Worm (Caenorhabditis elegans): ENCODE results near the gene F10E7.6.
A peak's percentile ranks its signal among the peaks of the same experiment; 100 is the strongest.
"Not testable (repeated sequence)": the region's sequence is repeated elsewhere in the genome, so short reads cannot be mapped to it uniquely, and the experiment has no call there.

Gene F10E7.6

DNA sequence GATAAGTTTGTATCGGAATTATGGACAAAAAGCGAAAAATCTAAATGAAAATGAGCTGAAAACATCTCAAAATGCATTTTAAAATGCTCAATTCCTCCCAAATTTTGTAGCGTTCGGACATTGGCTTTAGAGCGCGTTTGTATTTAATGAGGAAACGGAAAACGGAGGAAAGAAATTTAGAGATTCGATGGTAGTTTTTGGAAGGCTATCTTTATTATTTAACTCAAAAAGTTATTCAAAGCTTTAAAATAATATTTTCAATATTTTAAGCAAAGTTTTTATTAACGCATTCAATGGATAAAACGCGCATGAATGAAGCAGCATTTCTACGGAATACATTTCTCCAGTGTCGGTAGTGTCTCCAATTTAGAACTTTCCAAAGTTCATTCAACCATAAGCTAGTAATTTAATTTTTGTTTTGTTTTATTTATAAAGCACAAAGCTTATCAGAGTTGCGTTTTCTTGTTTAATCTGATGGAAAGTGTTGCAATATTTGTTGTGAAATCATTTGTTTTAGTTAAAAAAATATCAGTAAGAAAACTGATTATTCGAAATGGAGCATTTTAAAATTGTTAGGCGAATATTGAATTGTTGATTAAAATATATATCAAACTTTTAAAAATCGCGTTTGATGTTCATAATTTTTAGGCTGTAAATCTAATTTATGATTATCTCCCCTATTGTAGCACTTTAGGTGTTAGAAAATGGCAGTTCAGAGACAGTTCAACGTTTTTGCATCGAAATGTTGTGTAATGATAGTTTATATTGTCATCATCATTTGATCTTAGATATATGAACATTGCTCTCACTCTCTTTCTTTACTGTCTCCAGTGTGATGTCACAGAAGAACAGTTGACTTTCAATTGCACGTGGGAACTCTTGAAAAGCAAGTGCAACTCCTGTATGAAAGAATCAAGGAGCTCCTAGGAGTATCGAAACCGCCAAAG is 40.0 kb upstream of the F10E7.6 start (continued):
- TF ChIP-seq C34F6.9 (tag; optimal IDR thresholded peaks at IDR 0.05), result peak; percentile 96
- TF ChIP-seq aly-2 (tag; optimal IDR thresholded peaks at IDR 0.05), result no peak
- no peak for TF ChIP-seq ZK546.5 (tag; optimal IDR thresholded peaks at IDR 0.05)
- TF ChIP-seq ztf-4 (tag; optimal IDR thresholded peaks at IDR 0.05), result peak; percentile 2
- no peak for TF ChIP-seq nhr-10 (tag; optimal IDR thresholded peaks at IDR 0.05)
- TF ChIP-seq gmeb-1 (tag; optimal IDR thresholded peaks at IDR 0.05), result peak; percentile 50
- TF ChIP-seq alr-1 (tag; optimal IDR thresholded peaks at IDR 0.05), result no peak
- peak; percentile 73 for TF ChIP-seq sma-3 (GFP tag; optimal IDR thresholded peaks at IDR 0.05)
- TF ChIP-seq elt-1 (tag; optimal IDR thresholded peaks at IDR 0.05), result no peak
- TF ChIP-seq nhr-77 (tag; optimal IDR thresholded peaks at IDR 0.05), result no peak
- TF ChIP-seq nhr-11 (tag; optimal IDR thresholded peaks at IDR 0.05), result peak; percentile 57
- TF ChIP-seq lin-39 (tag; optimal IDR thresholded peaks at IDR 0.05), result no peak
- TF ChIP-seq fos-1 (tag; optimal IDR thresholded peaks at IDR 0.05), result peak; percentile 24
- TF ChIP-seq ama-1 (optimal IDR thresholded peaks at IDR 0.05), result no peak
- TF ChIP-seq lsy-2 (tag; optimal IDR thresholded peaks at IDR 0.05), result peak; percentile 14 to 83
- TF ChIP-seq zag-1 (tag; optimal IDR thresholded peaks at IDR 0.05), result no peak
- no peak for TF ChIP-seq R02D3.7 (tag; optimal IDR thresholded peaks at IDR 0.05)
- TF ChIP-seq nhr-129 (tag; optimal IDR thresholded peaks at IDR 0.05), result peak; percentile 70
- no peak for TF ChIP-seq elt-3 (tag; optimal IDR thresholded peaks at IDR 0.05)

DNA sequence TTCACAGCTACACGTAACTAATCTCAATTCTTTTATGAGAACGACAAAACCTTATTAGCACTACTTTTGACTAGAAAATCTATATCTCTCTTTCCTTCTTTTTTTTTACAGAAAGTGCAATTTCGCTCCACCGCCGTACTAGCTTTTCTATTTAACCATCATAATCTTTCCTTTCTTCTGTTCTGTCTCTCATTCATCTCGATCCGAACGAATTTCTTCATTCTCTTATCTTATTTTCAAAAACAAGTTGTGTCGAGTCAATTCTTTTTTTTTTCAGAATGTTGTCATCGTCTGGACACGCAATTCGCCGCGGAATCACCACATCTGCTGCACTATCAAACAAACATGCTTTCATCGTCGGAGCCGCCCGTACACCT is 39.4 kb upstream of the F10E7.6 start, which contains the start of gene kat-1:
kat-1 (plus strand) TSS at position 278 of the 377 bp plus-strand sequence.
- TF ChIP-seq peb-1 (tag; optimal IDR thresholded peaks at IDR 0.05) (no peak), F13H6.1 (tag; optimal IDR thresholded peaks at IDR 0.05) (no peak), unc-62 (GFP tag; optimal IDR thresholded peaks at IDR 0.05) (no peak), alr-1 (tag; optimal IDR thresholded peaks at IDR 0.05) (no peak)

DNA sequence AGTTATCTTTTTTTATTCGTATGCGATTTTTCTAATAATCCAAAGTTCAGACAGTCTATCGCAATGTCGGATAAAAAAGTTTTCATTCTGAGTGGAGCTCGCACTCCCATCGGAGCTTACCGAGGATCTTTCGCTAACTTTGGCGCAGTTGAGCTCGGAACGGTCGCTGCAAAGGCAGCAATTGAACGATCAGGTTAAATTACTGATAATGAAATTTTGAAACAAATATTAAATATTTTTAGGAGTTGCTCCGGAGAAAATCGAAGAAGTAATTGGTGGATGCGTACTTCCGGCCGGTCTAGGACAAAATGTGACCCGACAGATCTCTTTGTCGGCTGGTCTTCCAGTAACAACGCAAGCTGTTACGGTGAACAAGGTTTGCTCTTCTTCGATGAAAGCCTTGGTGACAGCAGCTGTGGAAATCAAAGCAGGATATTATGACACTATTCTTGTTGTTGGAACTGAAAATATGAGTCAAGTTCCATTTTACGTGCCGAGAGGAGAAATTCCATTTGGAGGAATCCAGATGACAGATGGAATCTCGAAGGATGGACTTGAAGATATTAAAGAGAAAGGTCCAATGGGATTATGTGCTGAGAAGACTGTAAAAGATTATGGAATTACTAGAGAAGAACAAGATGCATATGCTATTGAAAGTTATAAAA is 37.2 kb upstream of the F10E7.6 start, which contains the start of gene T02G5.7:
T02G5.7 (plus strand) TSS at position 51 of the 665 bp plus-strand sequence.
- TF ChIP-seq lsy-2 (tag; optimal IDR thresholded peaks at IDR 0.05) (peak in 1 of 2 experiments; percentile 8), nhr-129 (tag; optimal IDR thresholded peaks at IDR 0.05) (no peak)

DNA sequence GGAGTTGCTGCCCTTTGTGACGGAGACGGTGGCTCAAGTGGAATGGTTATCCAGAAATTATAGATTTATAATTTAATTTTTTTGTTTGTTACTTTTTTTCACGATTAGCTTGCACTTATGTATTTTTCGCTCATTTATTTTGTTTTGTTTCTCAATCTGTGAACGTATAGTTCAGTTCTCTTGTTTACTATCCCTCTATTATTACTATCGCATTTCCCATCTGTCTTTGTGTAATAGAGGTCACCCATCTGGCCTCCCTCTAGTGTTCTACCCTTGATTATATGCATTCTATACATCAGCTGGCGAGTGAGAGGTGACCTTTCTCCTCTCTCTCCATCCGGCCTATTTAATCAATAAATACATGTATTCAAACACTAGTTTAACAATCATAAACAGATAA is 28.9 kb upstream of the F10E7.6 start, which contains the start of the genes T02G5.14 and T02G5.15:
T02G5.14 (plus strand) TSS at position 301 of the 400 bp plus-strand sequence.
T02G5.15 (plus strand) TSS at position 301 of the 400 bp plus-strand sequence.
- not testable (repeated sequence) for TF ChIP-seq peb-1, unc-39, lsy-2 (tag; optimal IDR thresholded peaks at IDR 0.05)

DNA sequence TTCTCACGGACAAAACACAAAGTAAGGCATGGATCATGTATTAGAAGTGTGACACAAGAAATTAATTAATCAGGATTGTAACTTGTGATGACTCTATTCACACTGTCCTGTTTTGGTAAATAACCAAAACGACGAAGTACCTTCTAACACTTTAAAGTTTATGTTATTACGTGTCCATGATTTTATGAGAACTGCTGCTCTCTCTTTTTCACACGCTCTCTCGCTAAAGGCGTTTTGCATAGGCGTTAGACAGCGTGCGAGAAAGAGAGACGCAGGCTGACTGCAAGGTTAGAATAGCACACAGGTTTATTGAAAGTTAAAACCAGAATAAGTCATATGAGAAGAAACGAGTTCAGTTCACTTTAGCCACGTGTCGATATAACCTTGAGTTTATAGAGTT is 22.8 kb upstream of the F10E7.6 start:
- TF ChIP-seq nhr-25 (tag; optimal IDR thresholded peaks at IDR 0.05) (peak; percentile 47), dmd-4 (tag; optimal IDR thresholded peaks at IDR 0.05) (no peak), skn-1 (tag; optimal IDR thresholded peaks at IDR 0.05) (no peak), ceh-82 (tag; optimal IDR thresholded peaks at IDR 0.05) (no peak), elt-1 (tag; optimal IDR thresholded peaks at IDR 0.05) (no peak), fos-1 (tag; optimal IDR thresholded peaks at IDR 0.05) (no peak), lin-39 (tag; optimal IDR thresholded peaks at IDR 0.05) (no peak), nhr-129 (tag; optimal IDR thresholded peaks at IDR 0.05) (peak; percentile 73), nhr-23 (tag; optimal IDR thresholded peaks at IDR 0.05) (no peak), sma-9 (GFP tag; optimal IDR thresholded peaks at IDR 0.05) (peak; percentile 26), sma-9 (tag; optimal IDR thresholded peaks at IDR 0.05) (no peak), nhr-11 (tag; optimal IDR thresholded peaks at IDR 0.05) (no peak), ZK546.5 (tag; optimal IDR thresholded peaks at IDR 0.05) (no peak), nhr-6 (tag; optimal IDR thresholded peaks at IDR 0.05) (no peak), nhr-12 (tag; optimal IDR thresholded peaks at IDR 0.05) (no peak), ztf-11 (tag; optimal IDR thresholded peaks at IDR 0.05) (no peak), lsy-2 (tag; optimal IDR thresholded peaks at IDR 0.05) (peak in 1 of 2 experiments; percentile 1), ceh-16 (tag; optimal IDR thresholded peaks at IDR 0.05) (peak; percentile 4), C34F6.9 (tag; optimal IDR thresholded peaks at IDR 0.05) (peak; percentile 23), F13H6.1 (tag; optimal IDR thresholded peaks at IDR 0.05) (no peak), mbf-1 (tag; optimal IDR thresholded peaks at IDR 0.05) (no peak), nhr-237 (tag; optimal IDR thresholded peaks at IDR 0.05) (no peak), ztf-1 (GFP tag; conservative IDR thresholded peaks at IDR 0.05) (no peak), crh-2 (tag; optimal IDR thresholded peaks at IDR 0.05) (peak; percentile 26), lin-11 (tag; optimal IDR thresholded peaks at IDR 0.05) (no peak), elt-3 (tag; optimal IDR thresholded peaks at IDR 0.05) (no peak), sma-3 (GFP tag; optimal IDR thresholded peaks at IDR 0.05) (no peak), nhr-21 (tag; optimal IDR thresholded peaks at IDR 0.05) (no peak), mab-5 (tag; optimal IDR thresholded peaks at IDR 0.05) (no peak), alr-1 (tag; optimal IDR thresholded peaks at IDR 0.05) (no peak), nhr-10 (tag; optimal IDR thresholded peaks at IDR 0.05) (no peak), zag-1 (tag; optimal IDR thresholded peaks at IDR 0.05) (no peak), ama-1 (optimal IDR thresholded peaks at IDR 0.05) (no peak)

Measured in whole organism, L2 larva.